Fruit fly (Drosophila melanogaster): ENCODE measurements around the gene CG17328.
A peak's percentile ranks its signal among the peaks of the same experiment; 100 is the strongest.

Gene CG17328

dm6 chr2L:16275809-16276178 is 23.9 kb upstream of the CG17328 start (continued):
- TF ChIP-seq CG2116 (GFP tag; optimal IDR thresholded peaks at IDR 0.05): peak; percentile 5
- no peak for TF ChIP-seq Ets97D (GFP tag; optimal IDR thresholded peaks at IDR 0.05)
- TF ChIP-seq eyg (GFP tag; optimal IDR thresholded peaks at IDR 0.05): peak; percentile 42
- TF ChIP-seq ap (GFP tag; IDR thresholded peaks at IDR 0.05): no peak
- TF ChIP-seq scrt (GFP tag; optimal IDR thresholded peaks at IDR 0.05): peak; percentile 50
- peak; percentile 60; the same call in 1 of the 3 replicates for TF ChIP-seq ci (GFP tag; IDR thresholded peaks at IDR 0.05)
- no peak for TF ChIP-seq CG4617 (GFP tag; optimal IDR thresholded peaks at IDR 0.05; ENCODE audit: borderline replicate concordance)
- peak; percentile 60 for TF ChIP-seq CG6813 (GFP tag; optimal IDR thresholded peaks at IDR 0.05)
- TF ChIP-seq CG31224 (GFP tag; IDR thresholded peaks at IDR 0.05): no peak
- 0 out of 2 replicates have a peak, but pooled peaks have one; percentile 36 for TF ChIP-seq crol (GFP tag; IDR thresholded peaks at IDR 0.05)
- TF ChIP-seq sob (GFP tag; IDR thresholded peaks at IDR 0.05): peak; percentile 40; the same call in 1 of the 2 replicates
- peak; percentile 24 for TF ChIP-seq CG6254 (GFP tag; optimal IDR thresholded peaks at IDR 0.05)
- TF ChIP-seq croc (GFP tag; conservative IDR thresholded peaks at IDR 0.05): no peak
- no peak for TF ChIP-seq hb (GFP tag; IDR thresholded peaks at IDR 0.05; ENCODE audit: partially characterized antibody)
- peak; percentile 0 for TF ChIP-seq tio (GFP tag; optimal IDR thresholded peaks at IDR 0.05)

dm6 chr2L:16276820-16277219 is 22.9 kb upstream of the CG17328 start:
- no peak for TF ChIP-seq toy (GFP tag; IDR thresholded peaks at IDR 0.05)
- no peak for TF ChIP-seq so (GFP tag; IDR thresholded peaks at IDR 0.05)
- no peak for TF ChIP-seq CG31441 (GFP tag; IDR thresholded peaks at IDR 0.05)
- TF ChIP-seq CG6175 (GFP tag; IDR thresholded peaks at IDR 0.05): no peak
- TF ChIP-seq ato (GFP tag; IDR thresholded peaks at IDR 0.05; ENCODE audit: partially characterized antibody): no peak
- TF ChIP-seq Usf (GFP tag; optimal IDR thresholded peaks at IDR 0.05): no peak
- TF ChIP-seq ase (GFP tag; IDR thresholded peaks at IDR 0.05): no peak
- no peak for TF ChIP-seq sna (GFP tag; IDR thresholded peaks at IDR 0.05; ENCODE audit: partially characterized antibody)
- no peak for TF ChIP-seq hth (optimal IDR thresholded peaks at IDR 0.05)
- no peak for TF ChIP-seq Opbp (GFP tag; IDR thresholded peaks at IDR 0.05; ENCODE audit: partially characterized antibody)
- TF ChIP-seq bbx (GFP tag; IDR thresholded peaks at IDR 0.05; ENCODE audit: partially characterized antibody): no peak
- peak in 1 of 2 experiments; percentile 5 for TF ChIP-seq crp (GFP tag; optimal IDR thresholded peaks at IDR 0.05)
- TF ChIP-seq Gsc (GFP tag; IDR thresholded peaks at IDR 0.05): no peak
- TF ChIP-seq B-H1 (GFP tag; IDR thresholded peaks at IDR 0.05): no peak
- no peak for TF ChIP-seq CG10147 (GFP tag; optimal IDR thresholded peaks at IDR 0.05)
- no peak for TF ChIP-seq CG4404 (GFP tag; IDR thresholded peaks at IDR 0.05)
- no peak for TF ChIP-seq Neu2 (GFP tag; optimal IDR thresholded peaks at IDR 0.05; ENCODE audit: borderline replicate concordance)
- TF ChIP-seq sr (GFP tag; IDR thresholded peaks at IDR 0.05): no peak
- TF ChIP-seq odd (GFP tag; optimal IDR thresholded peaks at IDR 0.05): no peak
- TF ChIP-seq Sin3A (optimal IDR thresholded peaks at IDR 0.05): no peak
- TF ChIP-seq CG12071 (GFP tag; optimal IDR thresholded peaks at IDR 0.05): no peak
- TF ChIP-seq al (GFP tag; IDR thresholded peaks at IDR 0.05): no peak
- peak; percentile 7 for TF ChIP-seq pfk (GFP tag; optimal IDR thresholded peaks at IDR 0.05)
- no peak for TF ChIP-seq dimm (GFP tag; IDR thresholded peaks at IDR 0.05)
- no peak for TF ChIP-seq Hmr (GFP tag; optimal IDR thresholded peaks at IDR 0.05)
- TF ChIP-seq CG9727 (GFP tag; optimal IDR thresholded peaks at IDR 0.05): no peak
- TF ChIP-seq CG6854 (GFP tag; optimal IDR thresholded peaks at IDR 0.05): no peak
- no peak for TF ChIP-seq Lim3 (GFP tag; IDR thresholded peaks at IDR 0.05)
- TF ChIP-seq CG10321 (GFP tag; IDR thresholded peaks at IDR 0.05): 0 out of 2 replicates have a peak, but pooled peaks have one; percentile 26
- no peak for TF ChIP-seq gsb-n (tag; optimal IDR thresholded peaks at IDR 0.05)
- TF ChIP-seq CG4730 (GFP tag; IDR thresholded peaks at IDR 0.05): no peak
- no peak for TF ChIP-seq Stat92E (GFP tag; optimal IDR thresholded peaks at IDR 0.05)
- peak; percentile 0 for TF ChIP-seq zen (tag; optimal IDR thresholded peaks at IDR 0.05)
- no peak for TF ChIP-seq tup (GFP tag; optimal IDR thresholded peaks at IDR 0.05)
- TF ChIP-seq CG17912 (GFP tag; optimal IDR thresholded peaks at IDR 0.05): no peak
- TF ChIP-seq Pdp1 (GFP tag; optimal IDR thresholded peaks at IDR 0.05): peak in 1 of 2 experiments; percentile 11

All from whole organism, embryonic.